Worm (Caenorhabditis elegans) whole organism, late embryonic: ENCODE results near the gene W01A11.7.

ENCODE experiments used
- F13H6.1 ChIP-seq: sonication (generic microtip); optimal IDR thresholded peaks from 2 replicates; lab custom pipeline; 2016; ENCODE audit warnings: missing genetic modification characterization, missing compliant biosample characterization
- K02D7.2 ChIP-seq: sonication (generic microtip); optimal IDR thresholded peaks from 2 replicates; lab custom pipeline; 2017; ENCODE audit warnings: mild to moderate bottlenecking, missing genetic modification characterization, missing compliant biosample characterization
- ahr-1 ChIP-seq: sonication (generic microtip); optimal IDR thresholded peaks from 2 replicates; lab custom pipeline; 2016; ENCODE audit warnings: missing genetic modification characterization, missing compliant biosample characterization
- ama-1 ChIP-seq: fragments of 150-350 bp; optimal IDR thresholded peaks from 2 replicates; lab custom pipeline; 2014
- ceh-9 ChIP-seq: sonication (generic microtip); optimal IDR thresholded peaks from 2 replicates; lab custom pipeline; 2016; ENCODE audit warnings: mild to moderate bottlenecking, missing genetic modification characterization, inconsistent platforms, missing compliant biosample characterization
- elt-2 ChIP-seq: sonication (generic microtip); optimal IDR thresholded peaks from 2 replicates; lab custom pipeline; 2016; ENCODE audit warnings: missing genetic modification reagents, missing genetic modification characterization, missing compliant biosample characterization
- hlh-8 ChIP-seq: sonication (generic microtip); optimal IDR thresholded peaks from 2 replicates; lab custom pipeline; 2016; ENCODE audit warnings: missing genotype, missing genetic modification characterization, missing compliant biosample characterization
- nhr-11 ChIP-seq: fragments of 150-350 bp; optimal IDR thresholded peaks from 2 replicates; lab custom pipeline; 2014; ENCODE audit warnings: missing biosample characterization, missing genetic modification characterization
- odd-2 ChIP-seq: sonication (generic microtip); optimal IDR thresholded peaks from 2 replicates; lab custom pipeline; 2017; ENCODE audit warnings: antibody characterized with exemption, mild to moderate bottlenecking, missing genetic modification characterization, missing compliant biosample characterization
- pat-9 ChIP-seq: fragments of 200-800 bp; sonication (Bioruptor generic); optimal IDR thresholded peaks from 2 replicates; lab custom pipeline; 2018; ENCODE audit warnings: mild to moderate bottlenecking, missing genetic modification characterization, moderate library complexity, missing compliant biosample characterization
- pha-4 ChIP-seq: fragments of 150-350 bp; optimal IDR thresholded peaks from 2 replicates; lab custom pipeline; 2018; ENCODE audit warnings: missing biosample characterization, missing genetic modification reagents, missing genetic modification characterization
- unc-55 ChIP-seq: sonication (generic microtip); optimal IDR thresholded peaks from 2 replicates; lab custom pipeline; 2017; ENCODE audit warnings: missing biosample characterization, missing genetic modification reagents, missing genetic modification characterization
- zip-5 ChIP-seq: sonication (generic microtip); optimal IDR thresholded peaks from 2 replicates; lab custom pipeline; 2016; ENCODE audit warnings: missing genetic modification characterization, missing compliant biosample characterization
- ztf-16 ChIP-seq: sonication (generic microtip); optimal IDR thresholded peaks from 2 replicates; lab custom pipeline; 2017; ENCODE audit warnings: missing genetic modification characterization, missing compliant biosample characterization

- TF ChIP-seq K02D7.2 (tag; lab: Kevin White, UChicago) = no peak
- TF ChIP-seq ztf-16 (tag; lab: Kevin White, UChicago) = no peak
- TF ChIP-seq unc-55 = no peak
- no peak for TF ChIP-seq nhr-11 (tag; lab: Kevin White, UChicago)
- TF ChIP-seq F13H6.1 = no peak
- TF ChIP-seq ahr-1 (tag; lab: Kevin White, UChicago) = no peak
- no peak for TF ChIP-seq ama-1 (lab: Kevin White, UChicago)
- no peak for TF ChIP-seq zip-5 (tag; lab: Kevin White, UChicago)
- TF ChIP-seq elt-2 (tag; lab: Kevin White, UChicago) = no peak
- TF ChIP-seq hlh-8 (tag; lab: Kevin White, UChicago) = no peak
- TF ChIP-seq pat-9 = no peak
- no peak for TF ChIP-seq odd-2
- no peak for TF ChIP-seq pha-4 (tag; lab: Kevin White, UChicago)
- no peak for TF ChIP-seq ceh-9 (tag; lab: Kevin White, UChicago)
These were observed 3.5 kb upstream of the W01A11.7 start, which contains the start of gene ubh-3 for ce11 chrV:6508703-6509102.
